Worm (Caenorhabditis elegans): Measurements from ENCODE around the gene jhdm-1.

- no peak for TF ChIP-seq bed-1 (GFP tag; IDR thresholded peaks at IDR 0.05)
- no peak for TF ChIP-seq ztf-26 (tag; optimal IDR thresholded peaks at IDR 0.05)
- TF ChIP-seq sea-2 (GFP tag; IDR thresholded peaks at IDR 0.05) = no peak
- TF ChIP-seq snpc-4 (GFP tag; optimal IDR thresholded peaks at IDR 0.05) = no peak
- no peak for TF ChIP-seq snpc-4 (tag; optimal IDR thresholded peaks at IDR 0.05)
- TF ChIP-seq ets-4 (GFP tag; optimal IDR thresholded peaks at IDR 0.05) = no peak
- no peak for TF ChIP-seq nfya-2 (GFP tag; IDR thresholded peaks at IDR 0.05)
- no peak for TF ChIP-seq tlf-1 (GFP tag; optimal IDR thresholded peaks at IDR 0.05)
- no peak for TF ChIP-seq dpff-1 (tag; optimal IDR thresholded peaks at IDR 0.05)
- no peak for TF ChIP-seq F33H1.4 (GFP tag; IDR thresholded peaks at IDR 0.05)
- TF ChIP-seq him-1 (tag; optimal IDR thresholded peaks at IDR 0.05) = no peak
- no peak for TF ChIP-seq repo-1 (tag; optimal IDR thresholded peaks at IDR 0.05)
- no peak for TF ChIP-seq ztf-25 (GFP tag; IDR thresholded peaks at IDR 0.05)
- TF ChIP-seq ztf-22 (GFP tag; optimal IDR thresholded peaks at IDR 0.05) = no peak
- no peak for TF ChIP-seq F57C9.4 (tag; optimal IDR thresholded peaks at IDR 0.05)
These were observed 36.7 kb downstream of the jhdm-1 start for ce11 chrIII:6490989-6491388.
